Worm (Caenorhabditis elegans): ENCODE measurements around the gene C30H6.5.

C30H6.5 gene

ce11 chrIV:17407025-17407424 lies 35.5 kb downstream of the C30H6.5 start, which contains the start of gene T02D1.7:
Gene T02D1.7, minus strand, starts transcription at chrIV:17407125.
- no peak for TF ChIP-seq R02D3.7 (tag; optimal IDR thresholded peaks at IDR 0.05)
- no peak for TF ChIP-seq snpc-4 (tag; optimal IDR thresholded peaks at IDR 0.05)
- TF ChIP-seq lin-13 (GFP tag; optimal IDR thresholded peaks at IDR 0.05) = no peak
- TF ChIP-seq mdl-1 (tag; optimal IDR thresholded peaks at IDR 0.05) = no peak
- TF ChIP-seq fos-1 (tag; optimal IDR thresholded peaks at IDR 0.05) = no peak
- no peak for TF ChIP-seq skn-1 (tag; optimal IDR thresholded peaks at IDR 0.05)
- TF ChIP-seq elt-3 (tag; optimal IDR thresholded peaks at IDR 0.05) = no peak
- no peak for TF ChIP-seq unc-62 (GFP tag; optimal IDR thresholded peaks at IDR 0.05)
- no peak for TF ChIP-seq ceh-82 (tag; optimal IDR thresholded peaks at IDR 0.05)

DNA sequence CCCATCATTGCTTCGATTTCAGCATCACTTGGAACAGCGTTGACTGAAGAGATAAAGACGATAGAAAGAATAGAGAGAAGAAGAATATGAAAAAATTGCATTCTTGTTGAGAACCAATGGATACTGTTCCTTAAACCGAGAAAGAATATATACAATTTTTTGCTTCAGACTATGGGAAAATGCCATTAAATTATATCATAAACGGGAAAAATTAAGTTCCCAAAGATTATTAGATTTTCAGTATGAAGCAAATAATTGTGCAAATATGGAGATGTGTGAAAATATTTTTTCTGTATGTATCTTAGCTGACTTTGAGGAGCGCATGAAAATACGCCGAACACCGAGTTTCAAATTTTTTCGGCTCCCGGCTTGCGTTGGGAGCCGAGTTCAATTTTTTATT lies 35.9 kb downstream of the C30H6.5 start, which contains the start of gene T02D1.9:
TSS of gene T02D1.9 (minus strand) at position 101 of the 400 bp plus-strand sequence.
- TF ChIP-seq ztf-4 (tag; optimal IDR thresholded peaks at IDR 0.05) (no peak), zag-1 (tag; optimal IDR thresholded peaks at IDR 0.05) (no peak), gmeb-1 (tag; optimal IDR thresholded peaks at IDR 0.05) (no peak), R02D3.7 (tag; optimal IDR thresholded peaks at IDR 0.05) (no peak), snpc-4 (tag; optimal IDR thresholded peaks at IDR 0.05) (no peak), nhr-129 (tag; optimal IDR thresholded peaks at IDR 0.05) (no peak), nhr-237 (tag; optimal IDR thresholded peaks at IDR 0.05) (no peak), egl-27 (tag; optimal IDR thresholded peaks at IDR 0.05) (no peak), unc-55 (GFP tag; optimal IDR thresholded peaks at IDR 0.05) (no peak), unc-39 (tag; optimal IDR thresholded peaks at IDR 0.05) (no peak), peb-1 (tag; optimal IDR thresholded peaks at IDR 0.05) (no peak), nhr-6 (tag; optimal IDR thresholded peaks at IDR 0.05) (no peak), ztf-1 (GFP tag; conservative IDR thresholded peaks at IDR 0.05) (no peak), ceh-82 (tag; optimal IDR thresholded peaks at IDR 0.05) (no peak)

DNA sequence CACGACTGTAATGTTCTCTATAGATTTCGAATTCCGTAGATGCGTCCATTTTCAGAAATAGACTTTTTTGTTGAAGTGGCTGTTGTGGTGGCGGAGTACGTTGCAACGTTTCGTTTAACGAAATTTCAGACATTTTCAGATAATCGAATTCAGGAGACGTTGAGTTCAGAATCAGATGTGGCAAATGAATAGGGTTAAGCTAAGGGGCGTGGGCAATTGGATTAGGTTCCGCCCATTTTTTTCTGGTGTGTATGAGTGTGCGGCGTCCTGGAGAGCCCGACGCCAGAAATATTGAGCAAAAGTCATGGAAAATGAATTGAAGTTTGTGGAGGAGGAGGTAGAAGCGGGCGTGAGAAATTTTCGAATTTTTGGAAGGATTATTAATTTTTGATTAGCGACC lies 41.8 kb downstream of the C30H6.5 start:
- TF ChIP-seq nhr-12 (tag; optimal IDR thresholded peaks at IDR 0.05) (no peak), nhr-25 (tag; optimal IDR thresholded peaks at IDR 0.05) (no peak), mbf-1 (tag; optimal IDR thresholded peaks at IDR 0.05) (no peak), mab-5 (tag; optimal IDR thresholded peaks at IDR 0.05) (no peak)

DNA sequence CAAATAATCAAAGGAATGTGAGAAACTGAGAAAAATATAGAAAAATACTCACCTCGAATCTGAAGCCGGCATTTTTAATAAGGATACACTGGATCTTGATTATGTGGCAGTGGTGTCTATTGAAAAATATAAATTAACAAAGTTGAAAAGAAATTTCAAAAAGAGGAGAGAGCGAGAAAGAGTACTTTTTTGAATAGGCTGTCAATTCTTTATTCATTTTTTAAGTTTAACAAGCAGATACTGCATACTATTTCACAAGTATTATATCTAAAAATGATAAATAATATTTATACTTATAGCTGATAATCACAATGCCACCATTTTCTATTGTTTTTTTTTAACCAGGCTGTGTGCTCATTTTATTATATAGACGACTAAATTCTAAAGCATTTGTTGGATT lies 46.2 kb downstream of the C30H6.5 start, which contains the start of gene npr-26:
TSS of gene npr-26 (minus strand) at position 101 of the 400 bp plus-strand sequence.
- TF ChIP-seq unc-55 (GFP tag; optimal IDR thresholded peaks at IDR 0.05) (no peak), elt-1 (tag; optimal IDR thresholded peaks at IDR 0.05) (no peak), Y55F3AM.14 (GFP tag; optimal IDR thresholded peaks at IDR 0.05) (no peak), nhr-23 (tag; optimal IDR thresholded peaks at IDR 0.05) (no peak), lin-13 (GFP tag; optimal IDR thresholded peaks at IDR 0.05) (no peak), mab-5 (tag; optimal IDR thresholded peaks at IDR 0.05) (no peak), lin-39 (tag; optimal IDR thresholded peaks at IDR 0.05) (no peak), nhr-12 (tag; optimal IDR thresholded peaks at IDR 0.05) (no peak), peb-1 (tag; optimal IDR thresholded peaks at IDR 0.05) (no peak), ceh-82 (tag; optimal IDR thresholded peaks at IDR 0.05) (no peak), fos-1 (tag; optimal IDR thresholded peaks at IDR 0.05) (no peak), nhr-129 (tag; optimal IDR thresholded peaks at IDR 0.05) (no peak), crh-2 (tag; optimal IDR thresholded peaks at IDR 0.05) (no peak), mbf-1 (tag; optimal IDR thresholded peaks at IDR 0.05) (no peak), sma-9 (GFP tag; optimal IDR thresholded peaks at IDR 0.05) (no peak), sma-9 (tag; optimal IDR thresholded peaks at IDR 0.05) (no peak), ZK546.5 (tag; optimal IDR thresholded peaks at IDR 0.05) (no peak), ztf-11 (tag; optimal IDR thresholded peaks at IDR 0.05) (no peak), nhr-25 (tag; optimal IDR thresholded peaks at IDR 0.05) (no peak)

All from whole organism, L2 larva.